Worm (Caenorhabditis elegans): ENCODE results near the gene pax-3.

- no peak for TF ChIP-seq pax-1 (tag; optimal IDR thresholded peaks at IDR 0.05)
- no peak for TF ChIP-seq hlh-6 (tag; optimal IDR thresholded peaks at IDR 0.05)
- TF ChIP-seq pha-4 (tag; optimal IDR thresholded peaks at IDR 0.05), result no peak
- TF ChIP-seq nhr-11 (tag; optimal IDR thresholded peaks at IDR 0.05), result no peak
- no peak for TF ChIP-seq ceh-19 (GFP tag; optimal IDR thresholded peaks at IDR 0.05)
- no peak for TF ChIP-seq pag-3 (tag; optimal IDR thresholded peaks at IDR 0.05; ENCODE audit: borderline replicate concordance)
- no peak for TF ChIP-seq tbx-2 (tag; optimal IDR thresholded peaks at IDR 0.05)
- no peak for TF ChIP-seq ceh-30 (tag; optimal IDR thresholded peaks at IDR 0.05)
- no peak for TF ChIP-seq K02D7.2 (tag; optimal IDR thresholded peaks at IDR 0.05)
- TF ChIP-seq dmd-4 (tag; optimal IDR thresholded peaks at IDR 0.05; ENCODE audit: borderline replicate concordance), result no peak
- TF ChIP-seq T23F11.4 (GFP tag; optimal IDR thresholded peaks at IDR 0.05), result no peak
- no peak for TF ChIP-seq pha-2 (tag; optimal IDR thresholded peaks at IDR 0.05)
- no peak for TF ChIP-seq ama-1 (optimal IDR thresholded peaks at IDR 0.05)
- no peak for TF ChIP-seq gmeb-2 (tag; optimal IDR thresholded peaks at IDR 0.05)
Observed at ce11 chrII:10116690-10117089, 29.7 kb upstream of the pax-3 start.
